Worm (Caenorhabditis elegans) whole organism, young adult: ENCODE data around the gene C13C4.8.

ENCODE experiments used
- B0019.2 ChIP-seq: fragments of 200-800 bp; sonication (Bioruptor generic); conservative IDR thresholded peaks from 2 replicates; pipeline ENCODE4 v1.3.6; 2022; ENCODE audit warnings: missing genetic modification reagents, missing genetic modification characterization, missing compliant biosample characterization
- B0261.1 ChIP-seq: sonication (generic microtip); optimal IDR thresholded peaks from 2 replicates; lab custom pipeline; 2016; ENCODE audit warnings: mild to moderate bottlenecking, missing genetic modification characterization, moderate library complexity, missing compliant biosample characterization
- B0336.3 ChIP-seq: fragments of 200-800 bp; sonication (Bioruptor generic); IDR thresholded peaks from 2 replicates; pipeline ENCODE4 v1.3.6; 2022; ENCODE audit warnings: missing genetic modification characterization, missing compliant biosample characterization
- F23B12.7 ChIP-seq: sonication (generic microtip); optimal IDR thresholded peaks from 2 replicates; lab custom pipeline; 2017; ENCODE audit warnings: missing genetic modification characterization, mild to moderate bottlenecking, missing compliant biosample characterization, antibody characterized with exemption, moderate library complexity; ENCODE audit not compliant: insufficient read depth
- T26A5.8 ChIP-seq: sonication (generic microtip); optimal IDR thresholded peaks from 2 replicates; lab custom pipeline; 2016; ENCODE audit warnings: missing genetic modification characterization, missing compliant biosample characterization
- Y56A3A.18 ChIP-seq: fragments of 200-800 bp; sonication (Bioruptor generic); IDR thresholded peaks from 2 replicates; pipeline ENCODE4 v1.3.6; 2022; ENCODE audit warnings: missing genetic modification reagents, missing genetic modification characterization, missing compliant biosample characterization
- Y79H2A.3 ChIP-seq: fragments of 200-800 bp; sonication (Bioruptor generic); conservative IDR thresholded peaks from 2 replicates; pipeline ENCODE4 v1.3.6; 2022; ENCODE audit warnings: missing genetic modification reagents, missing genetic modification characterization, missing compliant biosample characterization
- ZK185.1 ChIP-seq: sonication (generic microtip); optimal IDR thresholded peaks from 2 replicates; lab custom pipeline; 2016; ENCODE audit warnings: mild to moderate bottlenecking, missing genetic modification characterization, missing compliant biosample characterization; ENCODE audit not compliant: poor library complexity, severe bottlenecking
- akir-1 ChIP-seq: fragments of 200-800 bp; sonication (Bioruptor generic); optimal IDR thresholded peaks from 2 replicates; lab custom pipeline; 2018; ENCODE audit warnings: mild to moderate bottlenecking, missing genetic modification characterization, moderate library complexity, missing compliant biosample characterization
- attf-3 ChIP-seq: fragments of 200-800 bp; sonication (Bioruptor generic); conservative IDR thresholded peaks from 2 replicates; pipeline ENCODE4 v1.3.6; 2022; ENCODE audit warnings: missing genetic modification reagents, missing genetic modification characterization, missing compliant biosample characterization
- attf-5 ChIP-seq: fragments of 200-800 bp; sonication (Bioruptor generic); optimal IDR thresholded peaks from 2 replicates; lab custom pipeline; 2018; ENCODE audit warnings: mild to moderate bottlenecking, missing genetic modification characterization, missing compliant biosample characterization
- attf-6 ChIP-seq: fragments of 200-800 bp; sonication (Bioruptor generic); IDR thresholded peaks from 2 replicates; pipeline ENCODE4 v1.3.6; 2022; ENCODE audit warnings: missing genetic modification reagents, missing genetic modification characterization, missing compliant biosample characterization
- bed-1 ChIP-seq: fragments of 200-800 bp; sonication (Bioruptor generic); IDR thresholded peaks from 2 replicates; pipeline ENCODE4 v1.3.6; 2022; ENCODE audit warnings: missing genetic modification reagents, missing genetic modification characterization, missing compliant biosample characterization
- ccch-3 ChIP-seq: fragments of 200-800 bp; sonication (Bioruptor generic); optimal IDR thresholded peaks from 2 replicates; lab custom pipeline; 2018; ENCODE audit warnings: mild to moderate bottlenecking, missing genetic modification characterization, missing compliant biosample characterization
- ceh-40 ChIP-seq: fragments of 200-800 bp; sonication (Bioruptor generic); IDR thresholded peaks from 2 replicates; pipeline ENCODE4 v1.3.6; 2022; ENCODE audit warnings: missing genetic modification characterization, missing compliant biosample characterization
- ceh-58 ChIP-seq: fragments of 200-800 bp; sonication (Bioruptor generic); IDR thresholded peaks from 2 replicates; pipeline ENCODE4 v1.3.6; 2022; ENCODE audit warnings: missing genetic modification characterization, missing compliant biosample characterization
- chd-7 ChIP-seq: sonication (generic microtip); optimal IDR thresholded peaks from 2 replicates; lab custom pipeline; 2016; ENCODE audit warnings: mild to moderate bottlenecking, missing genetic modification characterization, moderate library complexity, missing compliant biosample characterization
- die-1 ChIP-seq: sonication (generic microtip); optimal IDR thresholded peaks from 2 replicates; lab custom pipeline; 2016; ENCODE audit warnings: missing genotype, mild to moderate bottlenecking, missing genetic modification characterization, missing compliant biosample characterization
- efl-1 ChIP-seq: fragments of 150-350 bp; optimal IDR thresholded peaks from 2 replicates; lab custom pipeline; 2014; ENCODE audit warnings: missing biosample characterization, missing genetic modification reagents, missing genetic modification characterization
- egrh-3 ChIP-seq: fragments of 200-800 bp; sonication (Bioruptor generic); IDR thresholded peaks from 2 replicates; pipeline ENCODE4 v1.3.6; 2022; ENCODE audit warnings: missing genetic modification reagents, missing genetic modification characterization, missing compliant biosample characterization
- fkh-3 ChIP-seq: sonication (generic microtip); optimal IDR thresholded peaks from 2 replicates; lab custom pipeline; 2016; ENCODE audit warnings: mild to moderate bottlenecking, missing genetic modification characterization, missing compliant biosample characterization
- him-1 ChIP-seq: sonication (generic microtip); optimal IDR thresholded peaks from 2 replicates; lab custom pipeline; 2016; ENCODE audit warnings: missing genotype, missing genetic modification reagents, missing genetic modification characterization, missing compliant biosample characterization
- let-526 ChIP-seq: fragments of 200-800 bp; sonication (Bioruptor generic); IDR thresholded peaks from 2 replicates; pipeline ENCODE4 v1.3.6; 2022; ENCODE audit warnings: missing genetic modification reagents, missing genetic modification characterization, missing compliant biosample characterization
- let-607 ChIP-seq, 2 experiments: fragments of 200-800 bp in 1 of 2; sonication (Bioruptor generic) in 1 of 2; sonication (generic microtip) in 1 of 2; optimal IDR thresholded peaks; 2 replicates each; lab custom pipeline; 2016 to 2018; ENCODE audit warnings: mild to moderate bottlenecking in 2 of 2, missing compliant biosample characterization in 2 of 2, missing genetic modification characterization in 2 of 2, moderate library complexity in 2 of 2, missing genotype in 1 of 2
- lsy-27 ChIP-seq: sonication (generic microtip); optimal IDR thresholded peaks from 2 replicates; lab custom pipeline; 2017; ENCODE audit warnings: missing genetic modification characterization, mild to moderate bottlenecking, missing compliant biosample characterization, antibody characterized with exemption, missing genotype, borderline replicate concordance; ENCODE audit not compliant: insufficient read depth
- madf-10 ChIP-seq: sonication (generic microtip); optimal IDR thresholded peaks from 2 replicates; lab custom pipeline; 2016; ENCODE audit warnings: mild to moderate bottlenecking, missing genetic modification characterization, missing compliant biosample characterization
- madf-8 ChIP-seq: fragments of 200-800 bp; sonication (Bioruptor generic); conservative IDR thresholded peaks from 2 replicates; pipeline ENCODE4 v1.3.6; 2022; ENCODE audit warnings: missing genetic modification reagents, missing genetic modification characterization, missing compliant biosample characterization
- nhr-179 ChIP-seq: sonication (generic microtip); optimal IDR thresholded peaks from 2 replicates; lab custom pipeline; 2016; ENCODE audit warnings: mild to moderate bottlenecking, missing genetic modification characterization, missing compliant biosample characterization
- nhr-27 ChIP-seq: fragments of 200-800 bp; sonication (Bioruptor generic); optimal IDR thresholded peaks from 2 replicates; lab custom pipeline; 2018; ENCODE audit warnings: mild to moderate bottlenecking, missing genetic modification characterization, moderate library complexity, missing compliant biosample characterization
- pbrm-1 ChIP-seq: fragments of 200-800 bp; sonication (Bioruptor generic); IDR thresholded peaks from 2 replicates; pipeline ENCODE4 v1.3.6; 2022; ENCODE audit warnings: missing genetic modification reagents, missing genetic modification characterization, missing compliant biosample characterization
- rpc-1 ChIP-seq, 2 experiments: fragments of 150-350 bp in 1 of 2; sonication (generic microtip) in 1 of 2; optimal IDR thresholded peaks; 2 replicates each; lab custom pipeline; 2014 to 2018; ENCODE audit warnings: missing biosample characterization in 1 of 2, missing genetic modification characterization in 1 of 2, missing genetic modification reagents in 1 of 2, missing genotype in 1 of 2
- sdz-38 ChIP-seq: sonication (generic microtip); optimal IDR thresholded peaks from 2 replicates; lab custom pipeline; 2016; ENCODE audit warnings: missing genotype, missing genetic modification characterization, missing compliant biosample characterization
- snpc-1.3 ChIP-seq: sonication (generic microtip); optimal IDR thresholded peaks from 2 replicates; lab custom pipeline; 2017; ENCODE audit warnings: missing genetic modification characterization, mild to moderate bottlenecking, missing compliant biosample characterization, antibody characterized with exemption, moderate library complexity, missing genotype, missing genetic modification reagents; ENCODE audit not compliant: insufficient read depth
- sptf-2 ChIP-seq: fragments of 200-800 bp; sonication (Bioruptor generic); optimal IDR thresholded peaks from 2 replicates; lab custom pipeline; 2018; ENCODE audit warnings: mild to moderate bottlenecking, missing genetic modification characterization, missing compliant biosample characterization
- unc-62 ChIP-seq: fragments of 150-350 bp; optimal IDR thresholded peaks from 2 replicates; lab custom pipeline; 2014; ENCODE audit warnings: missing biosample characterization, missing genetic modification reagents, missing genetic modification characterization
- zim-3 ChIP-seq: sonication (generic microtip); optimal IDR thresholded peaks from 2 replicates; lab custom pipeline; 2017; ENCODE audit warnings: mild to moderate bottlenecking, missing genetic modification characterization, moderate library complexity, missing compliant biosample characterization
- ztf-18 ChIP-seq: sonication (generic microtip); optimal IDR thresholded peaks from 2 replicates; lab custom pipeline; 2016; ENCODE audit warnings: missing genotype, mild to moderate bottlenecking, missing genetic modification characterization, missing compliant biosample characterization
- ztf-26 ChIP-seq: sonication (generic microtip); optimal IDR thresholded peaks from 2 replicates; lab custom pipeline; 2017; ENCODE audit warnings: missing genetic modification characterization, missing compliant biosample characterization
- ztf-6 ChIP-seq: fragments of 200-800 bp; sonication (Bioruptor generic); IDR thresholded peaks from 2 replicates; pipeline ENCODE4 v1.3.6; 2022; ENCODE audit warnings: missing genetic modification reagents, missing genetic modification characterization, missing compliant biosample characterization

C13C4.8 gene

DNA sequence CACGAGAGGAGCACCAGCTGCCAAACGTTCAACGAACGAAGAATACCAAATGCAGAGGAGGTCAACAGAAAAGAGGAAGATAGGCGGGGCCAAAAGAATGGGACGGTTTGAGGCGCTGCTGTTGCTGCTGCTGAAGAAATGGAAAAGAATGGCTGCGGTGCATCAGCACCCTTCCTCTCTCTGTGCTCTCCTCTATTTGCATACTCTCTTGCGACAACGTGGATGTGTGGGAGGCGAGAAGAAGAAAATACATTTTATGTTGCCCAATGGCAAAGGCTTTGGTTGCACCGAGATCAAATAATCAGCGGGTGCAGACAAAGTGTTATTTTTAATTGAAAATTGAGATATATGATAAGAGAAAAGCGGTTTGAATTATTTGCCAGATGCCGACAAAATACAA, 40.6 kb downstream of the C13C4.8 start:
- TF ChIP-seq B0336.3 (GFP tag; lab: Robert Waterston, UW) = no peak
- 0 out of 2 replicates have a peak, but pooled peaks have one; percentile 19 for TF ChIP-seq ztf-6 (GFP tag; lab: Robert Waterston, UW)
- 0 out of 2 replicates have a peak, but pooled peaks have one; percentile 21 for TF ChIP-seq egrh-3 (GFP tag; lab: Robert Waterston, UW)

DNA sequence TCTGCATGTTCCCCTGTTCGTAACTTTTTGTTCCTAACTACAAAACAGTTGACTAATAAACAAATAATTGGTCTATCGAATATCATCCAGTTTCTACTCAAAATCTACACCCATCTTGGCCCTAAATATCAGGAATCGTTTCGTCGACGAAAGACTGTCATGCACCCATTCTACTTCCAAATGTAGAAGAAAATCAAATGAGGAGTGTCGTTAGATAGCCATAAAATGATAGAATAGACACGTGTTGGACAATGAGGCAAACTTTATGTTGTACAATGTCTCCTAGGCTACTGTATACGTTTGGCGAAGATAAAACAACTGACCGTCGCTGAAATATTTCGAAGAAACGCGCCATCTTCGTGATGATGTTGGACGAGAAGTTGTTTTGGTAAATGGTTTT, 42.2 kb downstream of the C13C4.8 start:
- no peak for TF ChIP-seq bed-1 (GFP tag; lab: Robert Waterston, UW)
- TF ChIP-seq attf-6 = no peak
- TF ChIP-seq pbrm-1 (GFP tag; lab: Robert Waterston, UW) = no peak
- TF ChIP-seq sdz-38 (tag; lab: Kevin White, UChicago) = no peak
- TF ChIP-seq snpc-1.3 (tag; lab: Kevin White, UChicago) = no peak
- TF ChIP-seq T26A5.8 (tag; lab: Kevin White, UChicago) = no peak
- no peak for TF ChIP-seq ztf-26 (tag; lab: Kevin White, UChicago)
- TF ChIP-seq akir-1 (GFP tag; lab: Kevin White, UChicago) = no peak
- no peak for TF ChIP-seq ceh-58 (GFP tag; lab: Robert Waterston, UW)
- TF ChIP-seq efl-1 = no peak
- TF ChIP-seq ztf-18 (tag; lab: Kevin White, UChicago) = no peak
- TF ChIP-seq ccch-3 (GFP tag; lab: Kevin White, UChicago) = no peak
- no peak for TF ChIP-seq B0261.1 (tag; lab: Kevin White, UChicago)
- TF ChIP-seq F23B12.7 = no peak
- no peak for TF ChIP-seq let-607 (tag; optimal IDR thresholded peaks at IDR 0.05; lab: Kevin White, UChicago)

DNA sequence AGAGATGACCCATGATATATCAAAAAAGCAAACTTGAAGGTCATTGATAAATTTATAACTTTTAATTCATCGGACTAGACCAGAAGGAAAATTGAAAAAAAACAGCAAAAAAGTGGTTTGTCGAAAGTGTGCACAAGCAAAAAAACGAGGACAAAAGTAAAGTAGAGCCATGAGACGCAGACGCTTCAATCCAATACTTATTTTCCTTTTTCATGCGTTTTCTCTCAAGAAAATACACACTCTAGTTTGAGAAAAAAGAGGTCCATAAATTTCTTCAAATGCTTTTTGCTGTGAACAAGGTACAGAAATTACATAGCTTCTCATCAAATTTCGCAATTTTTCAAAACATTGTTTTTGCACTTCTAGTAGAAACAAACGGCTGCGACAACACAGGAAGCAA, 43.4 kb downstream of the C13C4.8 start:
- TF ChIP-seq chd-7 (tag; lab: Kevin White, UChicago) (no peak), B0019.2 (GFP tag; lab: Robert Waterston, UW) (no peak), ZK185.1 (no peak), ceh-40 (GFP tag; lab: Robert Waterston, UW) (no peak), attf-5 (GFP tag; lab: Kevin White, UChicago) (no peak), akir-1 (GFP tag; lab: Kevin White, UChicago) (no peak), Y79H2A.3 (GFP tag; lab: Robert Waterston, UW) (no peak)

DNA sequence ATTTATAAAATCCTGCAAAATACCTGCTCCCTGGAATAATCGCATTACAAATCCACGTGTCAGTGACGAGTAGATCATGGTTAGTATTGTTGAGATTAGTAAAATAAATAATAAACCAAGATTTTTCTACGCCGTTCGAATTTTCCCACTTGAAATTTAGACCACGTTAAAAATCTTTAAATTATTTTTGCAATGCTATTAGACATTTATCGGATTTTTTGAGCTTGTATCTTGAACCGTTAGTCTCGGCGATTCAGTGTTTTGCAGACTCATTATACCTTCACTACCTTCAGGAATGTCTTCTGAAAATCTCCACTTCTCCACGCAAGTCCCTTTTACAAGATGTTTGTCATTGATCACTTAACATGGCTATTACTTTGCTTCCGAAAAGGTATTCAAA, 44.4 kb downstream of the C13C4.8 start, which contains the start of gene C27A7.5:
C27A7.5 (minus strand) TSS at position 101 of the 400 bp plus-strand sequence.
- no peak for TF ChIP-seq nhr-27 (tag; lab: Kevin White, UChicago)
- TF ChIP-seq attf-3 = no peak
- TF ChIP-seq B0336.3 (GFP tag; lab: Robert Waterston, UW) = no peak
- TF ChIP-seq snpc-1.3 (tag; lab: Kevin White, UChicago) = no peak
- TF ChIP-seq him-1 (tag; lab: Kevin White, UChicago) = no peak
- TF ChIP-seq nhr-179 (tag; lab: Kevin White, UChicago) = no peak
- no peak for TF ChIP-seq unc-62 (GFP tag; lab: Kevin White, UChicago)
- no peak for TF ChIP-seq Y56A3A.18
- TF ChIP-seq let-526 = no peak
- TF ChIP-seq B0019.2 (GFP tag; lab: Robert Waterston, UW) = no peak
- TF ChIP-seq die-1 (tag; lab: Kevin White, UChicago) = no peak
- TF ChIP-seq sptf-2 = no peak
- TF ChIP-seq zim-3 (tag; lab: Kevin White, UChicago) = no peak
- no peak for TF ChIP-seq madf-10 (tag; lab: Kevin White, UChicago)
- no peak for TF ChIP-seq fkh-3 (tag; lab: Kevin White, UChicago)
- TF ChIP-seq rpc-1 (optimal IDR thresholded peaks at IDR 0.05; lab: Kevin White, UChicago) = no peak
- no peak for TF ChIP-seq rpc-1 (tag; optimal IDR thresholded peaks at IDR 0.05; lab: Kevin White, UChicago)
- no peak for TF ChIP-seq madf-8 (GFP tag; lab: Robert Waterston, UW)
- TF ChIP-seq lsy-27 = no peak
